Worm (Caenorhabditis elegans): ENCODE data around the gene srz-101.
"Not testable (repeated sequence)": the region's sequence is repeated elsewhere in the genome, so short reads cannot be mapped to it uniquely, and the experiment has no call there.

The srz-101 gene

ce11 chrV:16648317-16649018 lies 46.2 kb upstream of the srz-101 start, which contains the start of gene W06G6.20:
TSS of gene W06G6.20 (minus strand) at chrV:16648367.
- TF ChIP-seq sdc-2 (tag; optimal IDR thresholded peaks at IDR 0.05): no peak
- no peak for TF ChIP-seq fkh-6 (tag; optimal IDR thresholded peaks at IDR 0.05)
- TF ChIP-seq ceh-19 (GFP tag; optimal IDR thresholded peaks at IDR 0.05): no peak
- no peak for TF ChIP-seq lin-11 (tag; optimal IDR thresholded peaks at IDR 0.05)
- no peak for TF ChIP-seq fkh-10 (GFP tag; optimal IDR thresholded peaks at IDR 0.05)
- no peak for TF ChIP-seq dmd-4 (tag; optimal IDR thresholded peaks at IDR 0.05; ENCODE audit: borderline replicate concordance)
- no peak for TF ChIP-seq T23F11.4 (GFP tag; optimal IDR thresholded peaks at IDR 0.05)
- no peak for TF ChIP-seq gmeb-2 (tag; optimal IDR thresholded peaks at IDR 0.05)
- TF ChIP-seq pqm-1 (tag; optimal IDR thresholded peaks at IDR 0.05): no peak
- no peak for TF ChIP-seq ceh-48 (tag; optimal IDR thresholded peaks at IDR 0.05)
- no peak for TF ChIP-seq Y22D7AL.16 (tag; optimal IDR thresholded peaks at IDR 0.05)
- TF ChIP-seq hlh-13 (GFP tag; optimal IDR thresholded peaks at IDR 0.05): no peak
- TF ChIP-seq tbx-7 (tag; optimal IDR thresholded peaks at IDR 0.05): no peak
- no peak for TF ChIP-seq ceh-24 (tag; optimal IDR thresholded peaks at IDR 0.05)

- not testable (repeated sequence) for TF ChIP-seq ref-2, pax-1, eyg-1 (tag; optimal IDR thresholded peaks at IDR 0.05)
Measured at ce11 chrV:16649200-16649599, 45.4 kb upstream of the srz-101 start, which contains the start of gene W06G6.11. TSS of gene W06G6.11 (minus strand) at chrV:16649300.

ce11 chrV:16654242-16654641 lies 40.4 kb upstream of the srz-101 start, which contains the start of gene W06G6.15:
TSS of gene W06G6.15 (plus strand) at chrV:16654542.
- TF ChIP-seq ceh-22 (tag; optimal IDR thresholded peaks at IDR 0.05); eyg-1 (tag; optimal IDR thresholded peaks at IDR 0.05); ceh-19 (GFP tag; optimal IDR thresholded peaks at IDR 0.05): not testable (repeated sequence)

- TF ChIP-seq odd-2, ztf-16, elt-4 (tag; optimal IDR thresholded peaks at IDR 0.05): not testable (repeated sequence)
Measured at ce11 chrV:16660816-16661215, 33.8 kb upstream of the srz-101 start, which contains the start of gene Y70C5B.2. TSS of gene Y70C5B.2 (minus strand) at chrV:16660916.

ce11 chrV:16666647-16667046 lies 28.0 kb upstream of the srz-101 start, which contains the start of gene F14F8.14:
TSS of gene F14F8.14 (minus strand) at chrV:16666747.
- TF ChIP-seq unc-3 (GFP tag; conservative IDR thresholded peaks at IDR 0.05) (no peak), unc-3 (tag; optimal IDR thresholded peaks at IDR 0.05) (no peak), dmd-4 (tag; optimal IDR thresholded peaks at IDR 0.05; ENCODE audit: borderline replicate concordance) (no peak), ceh-31 (tag; optimal IDR thresholded peaks at IDR 0.05) (no peak), ceh-45 (GFP tag; IDR thresholded peaks at IDR 0.05) (no peak), ceh-19 (GFP tag; optimal IDR thresholded peaks at IDR 0.05) (no peak), K02D7.2 (tag; optimal IDR thresholded peaks at IDR 0.05) (no peak), elt-4 (tag; optimal IDR thresholded peaks at IDR 0.05) (no peak), ceh-9 (tag; optimal IDR thresholded peaks at IDR 0.05) (no peak)

- TF ChIP-seq ama-1 (optimal IDR thresholded peaks at IDR 0.05) (no peak), dve-1 (tag; optimal IDR thresholded peaks at IDR 0.05) (no peak), sox-2 (GFP tag; IDR thresholded peaks at IDR 0.05) (no peak), C08G9.2 (tag; optimal IDR thresholded peaks at IDR 0.05) (no peak), hlh-30 (tag; optimal IDR thresholded peaks at IDR 0.05; ENCODE audit: insufficient read depth) (no peak), che-1 (tag; optimal IDR thresholded peaks at IDR 0.05) (no peak), pha-2 (tag; optimal IDR thresholded peaks at IDR 0.05) (no peak), ceh-22 (tag; optimal IDR thresholded peaks at IDR 0.05) (no peak), ets-4 (tag; optimal IDR thresholded peaks at IDR 0.05) (no peak), sdc-2 (tag; optimal IDR thresholded peaks at IDR 0.05) (no peak), ceh-9 (tag; optimal IDR thresholded peaks at IDR 0.05) (no peak), hlh-8 (tag; optimal IDR thresholded peaks at IDR 0.05) (no peak)
Measured at ce11 chrV:16668473-16668872, 26.2 kb upstream of the srz-101 start, which contains the start of gene F14F8.9. TSS of gene F14F8.9 (minus strand) at chrV:16668573.
